Fruit fly (Drosophila melanogaster): Measurements from ENCODE around the gene GstD2.

The GstD2 gene

dm6 chr3R:12352003-12352402 is 19.8 kb upstream of the GstD2 start, which contains the start of gene CG10041:
CG10041 (minus strand) TSS chr3R:12352103.
- no peak for TF ChIP-seq CG11617 (GFP tag; optimal IDR thresholded peaks at IDR 0.05)
- TF ChIP-seq CG7045 (GFP tag; optimal IDR thresholded peaks at IDR 0.05), result no peak
- no peak for TF ChIP-seq CG12768 (GFP tag; optimal IDR thresholded peaks at IDR 0.05)
- TF ChIP-seq Clk (GFP tag; optimal IDR thresholded peaks at IDR 0.05), result no peak
- no peak for TF ChIP-seq CG14711 (tag; optimal IDR thresholded peaks at IDR 0.05)
- no peak for TF ChIP-seq Mnt (GFP tag; optimal IDR thresholded peaks at IDR 0.05)
- TF ChIP-seq CG7101 (tag; optimal IDR thresholded peaks at IDR 0.05), result no peak
- no peak for TF ChIP-seq CG5204 (GFP tag; optimal IDR thresholded peaks at IDR 0.05)

- TF ChIP-seq bab1 (GFP tag; optimal IDR thresholded peaks at IDR 0.05) (peak; percentile 19), CG1620 (GFP tag; optimal IDR thresholded peaks at IDR 0.05) (no peak), Mnt (GFP tag; optimal IDR thresholded peaks at IDR 0.05) (peak; percentile 31)
Measured at dm6 chr3R:12356044-12356443, 15.7 kb upstream of the GstD2 start, which contains the start of gene MBD-R2. MBD-R2 (minus strand) TSS chr3R:12356265.

dm6 chr3R:12359837-12360236 is 11.9 kb upstream of the GstD2 start, which contains the start of gene CG4115:
CG4115 (plus strand) TSS chr3R:12360008.
- TF ChIP-seq CG11617 (GFP tag; optimal IDR thresholded peaks at IDR 0.05) (no peak), Hr96 (GFP tag; optimal IDR thresholded peaks at IDR 0.05) (no peak), CG12768 (GFP tag; optimal IDR thresholded peaks at IDR 0.05) (no peak), toe (GFP tag; optimal IDR thresholded peaks at IDR 0.05) (no peak), kay (GFP tag; ENCODE audit: borderline replicate concordance) (no peak), ovo (GFP tag; optimal IDR thresholded peaks at IDR 0.05) (no peak), cnc (optimal IDR thresholded peaks at IDR 0.05) (no peak), pad (GFP tag; optimal IDR thresholded peaks at IDR 0.05) (no peak), CG5204 (GFP tag; optimal IDR thresholded peaks at IDR 0.05) (no peak), CG7101 (tag; optimal IDR thresholded peaks at IDR 0.05) (no peak), CG7045 (GFP tag; optimal IDR thresholded peaks at IDR 0.05) (no peak), cic (GFP tag; optimal IDR thresholded peaks at IDR 0.05) (no peak)

- TF ChIP-seq CG1620 (GFP tag; optimal IDR thresholded peaks at IDR 0.05), result no peak
- no peak for TF ChIP-seq CG7101 (tag; optimal IDR thresholded peaks at IDR 0.05)
- TF ChIP-seq Mnt (GFP tag; optimal IDR thresholded peaks at IDR 0.05), result no peak
- TF ChIP-seq Hr96 (GFP tag; optimal IDR thresholded peaks at IDR 0.05), result no peak
- TF ChIP-seq cic (GFP tag; optimal IDR thresholded peaks at IDR 0.05), result no peak
- TF ChIP-seq CG12768 (GFP tag; optimal IDR thresholded peaks at IDR 0.05), result no peak
- no peak for TF ChIP-seq bab1 (GFP tag; optimal IDR thresholded peaks at IDR 0.05)
- TF ChIP-seq Clk (GFP tag; optimal IDR thresholded peaks at IDR 0.05), result no peak
- TF ChIP-seq CG5204 (GFP tag; optimal IDR thresholded peaks at IDR 0.05), result no peak
- TF ChIP-seq CG11617 (GFP tag; optimal IDR thresholded peaks at IDR 0.05), result no peak
- no peak for TF ChIP-seq cnc (optimal IDR thresholded peaks at IDR 0.05)
- no peak for TF ChIP-seq tj (GFP tag; optimal IDR thresholded peaks at IDR 0.05)
Measured at dm6 chr3R:12361962-12362497, 9.7 kb upstream of the GstD2 start.

- TF ChIP-seq bab1 (GFP tag; optimal IDR thresholded peaks at IDR 0.05), result peak; percentile 16
- TF ChIP-seq ovo (GFP tag; optimal IDR thresholded peaks at IDR 0.05), result no peak
- TF ChIP-seq CG12768 (GFP tag; optimal IDR thresholded peaks at IDR 0.05), result no peak
- TF ChIP-seq CG7101 (tag; optimal IDR thresholded peaks at IDR 0.05), result no peak
- no peak for TF ChIP-seq Crg-1 (GFP tag; optimal IDR thresholded peaks at IDR 0.05)
- no peak for TF ChIP-seq CG5204 (GFP tag; optimal IDR thresholded peaks at IDR 0.05)
- TF ChIP-seq toe (GFP tag; optimal IDR thresholded peaks at IDR 0.05), result no peak
- no peak for TF ChIP-seq Clk (GFP tag; optimal IDR thresholded peaks at IDR 0.05)
- no peak for TF ChIP-seq CG33017 (tag; optimal IDR thresholded peaks at IDR 0.05)
Measured at dm6 chr3R:12363544-12363943, 8.2 kb upstream of the GstD2 start.

- TF ChIP-seq CG12768 (GFP tag; optimal IDR thresholded peaks at IDR 0.05) (no peak), cic (GFP tag; optimal IDR thresholded peaks at IDR 0.05) (no peak), bab1 (GFP tag; optimal IDR thresholded peaks at IDR 0.05) (no peak), cnc (optimal IDR thresholded peaks at IDR 0.05) (no peak), toe (GFP tag; optimal IDR thresholded peaks at IDR 0.05) (no peak), Hr96 (GFP tag; optimal IDR thresholded peaks at IDR 0.05) (no peak), CG11617 (GFP tag; optimal IDR thresholded peaks at IDR 0.05) (no peak), pad (GFP tag; optimal IDR thresholded peaks at IDR 0.05) (no peak), tj (GFP tag; optimal IDR thresholded peaks at IDR 0.05) (no peak), CG14711 (tag; optimal IDR thresholded peaks at IDR 0.05) (no peak), CG7101 (tag; optimal IDR thresholded peaks at IDR 0.05) (no peak), Mnt (GFP tag; optimal IDR thresholded peaks at IDR 0.05) (no peak), Crg-1 (GFP tag; optimal IDR thresholded peaks at IDR 0.05) (no peak), kay (GFP tag; ENCODE audit: borderline replicate concordance) (no peak), CG7045 (GFP tag; optimal IDR thresholded peaks at IDR 0.05) (no peak), CG1620 (GFP tag; optimal IDR thresholded peaks at IDR 0.05) (no peak)
Measured at dm6 chr3R:12364580-12364979, 7.2 kb upstream of the GstD2 start, which contains the start of gene Tim17a1. Tim17a1 (minus strand) TSS chr3R:12364680.

- TF ChIP-seq CG12768 (GFP tag; optimal IDR thresholded peaks at IDR 0.05) (no peak), toe (GFP tag; optimal IDR thresholded peaks at IDR 0.05) (no peak), cnc (optimal IDR thresholded peaks at IDR 0.05) (no peak)
Measured at dm6 chr3R:12365264-12365840, 6.4 kb upstream of the GstD2 start, which contains the start of gene GstD10. GstD10 (minus strand) TSS chr3R:12365735.
